Worm (Caenorhabditis elegans): ENCODE data around the gene mct-6.
A peak's percentile ranks its signal among the peaks of the same experiment; 100 is the strongest.

mct-6 gene

ce11 chrX:16772112-16772731 lies 1.9 kb upstream of the mct-6 start:
- TF ChIP-seq sea-1 (GFP tag; conservative IDR thresholded peaks at IDR 0.05): no peak
- no peak for TF ChIP-seq B0310.2 (tag; optimal IDR thresholded peaks at IDR 0.05)
- TF ChIP-seq tra-4 (tag; optimal IDR thresholded peaks at IDR 0.05): no peak
- TF ChIP-seq hmg-4 (GFP tag; optimal IDR thresholded peaks at IDR 0.05): no peak
- no peak for TF ChIP-seq tbx-37 (GFP tag; conservative IDR thresholded peaks at IDR 0.05)
- no peak for TF ChIP-seq ceh-13 (GFP tag; optimal IDR thresholded peaks at IDR 0.05)
- no peak for TF ChIP-seq ama-1 (optimal IDR thresholded peaks at IDR 0.05)

DNA sequence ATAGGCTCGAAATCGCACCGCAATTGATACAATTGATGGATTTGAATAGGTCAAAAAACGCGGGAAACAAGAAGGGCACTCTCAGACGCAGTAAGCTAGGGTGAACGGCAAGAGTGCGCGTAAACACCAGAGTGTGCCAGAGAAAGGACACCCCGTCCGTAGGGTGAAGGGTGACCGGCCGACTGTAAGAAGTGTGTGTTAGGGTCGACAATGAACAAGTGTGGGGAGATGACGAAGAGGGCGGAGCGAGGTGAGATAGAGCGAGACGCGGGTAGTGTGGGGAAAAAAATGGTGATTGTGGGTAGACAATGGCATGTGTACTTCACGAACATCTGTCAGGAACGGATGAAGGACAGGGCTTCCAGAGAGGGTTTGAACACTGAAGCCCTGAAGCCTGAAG lies 621 bp upstream of the mct-6 start:
- TF ChIP-seq aly-1 (tag; optimal IDR thresholded peaks at IDR 0.05): peak; percentile 22
- peak; percentile 66 for TF ChIP-seq hmg-4 (GFP tag; optimal IDR thresholded peaks at IDR 0.05)
- no peak for TF ChIP-seq F13C5.2 (tag; optimal IDR thresholded peaks at IDR 0.05)

DNA sequence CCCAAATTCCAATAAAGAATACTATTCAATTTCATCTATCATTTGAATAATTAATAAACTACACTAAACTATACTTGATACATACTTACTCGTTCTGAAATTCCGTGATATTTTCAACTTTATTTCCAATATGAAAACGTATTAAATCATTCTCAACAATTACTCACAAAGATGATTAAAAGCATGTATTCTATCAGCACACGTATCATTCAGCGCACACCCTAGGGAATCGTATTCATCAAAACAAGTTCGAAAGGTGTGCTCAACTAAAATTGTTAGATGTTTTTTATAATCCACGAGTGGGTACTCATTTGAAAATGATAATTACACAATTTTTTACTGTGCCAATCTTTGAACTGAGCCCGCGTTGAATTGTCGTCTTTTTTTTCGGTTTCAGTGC lies 7.8 kb downstream of the mct-6 start, which contains the start of gene C10E2.1:
Gene C10E2.1 (plus strand): TSS at position 301 of the 400 bp plus-strand sequence.
- TF ChIP-seq ceh-36 (tag; optimal IDR thresholded peaks at IDR 0.05): no peak
- TF ChIP-seq ceh-13 (GFP tag; optimal IDR thresholded peaks at IDR 0.05): no peak
- TF ChIP-seq hnd-1 (tag; optimal IDR thresholded peaks at IDR 0.05): no peak
- no peak for TF ChIP-seq ets-7 (tag; optimal IDR thresholded peaks at IDR 0.05)
- no peak for TF ChIP-seq F13C5.2 (tag; optimal IDR thresholded peaks at IDR 0.05)
- TF ChIP-seq aly-1 (tag; optimal IDR thresholded peaks at IDR 0.05): no peak

ce11 chrX:16754474-16754873 lies 15.8 kb downstream of the mct-6 start, which contains the start of gene C10E2.5:
C10E2.5 (minus strand) TSS chrX:16754574.
- TF ChIP-seq flt-1 (GFP tag; IDR thresholded peaks at IDR 0.05) (no peak), hnd-1 (tag; optimal IDR thresholded peaks at IDR 0.05) (no peak), ama-1 (optimal IDR thresholded peaks at IDR 0.05) (no peak), tra-4 (tag; optimal IDR thresholded peaks at IDR 0.05) (no peak), ceh-36 (tag; optimal IDR thresholded peaks at IDR 0.05) (no peak), ets-7 (tag; optimal IDR thresholded peaks at IDR 0.05) (no peak), sea-1 (GFP tag; conservative IDR thresholded peaks at IDR 0.05) (no peak)

DNA sequence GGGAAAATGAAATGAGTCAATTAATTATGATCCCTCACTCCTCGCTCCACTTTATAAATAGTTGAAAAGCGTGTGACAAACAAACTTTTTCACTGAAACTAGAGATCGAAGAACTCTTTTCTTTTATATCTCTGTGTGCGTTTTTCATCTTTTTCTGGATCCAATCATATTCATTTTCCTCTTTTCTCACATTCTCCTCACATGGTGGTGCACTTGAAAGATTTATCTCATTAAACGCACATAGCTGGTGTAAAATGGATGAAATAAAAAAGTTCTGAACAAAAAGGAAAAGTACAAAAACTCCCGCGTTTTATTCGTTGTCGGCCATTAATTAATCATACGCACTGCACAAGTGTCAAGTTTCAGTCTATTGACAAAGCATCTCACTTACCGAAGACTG lies 18.1 kb downstream of the mct-6 start:
- TF ChIP-seq pes-1 (GFP tag; IDR thresholded peaks at IDR 0.05) (no peak), ceh-13 (GFP tag; optimal IDR thresholded peaks at IDR 0.05) (no peak), hmg-4 (GFP tag; optimal IDR thresholded peaks at IDR 0.05) (no peak), F13C5.2 (tag; optimal IDR thresholded peaks at IDR 0.05) (no peak), hnd-1 (tag; optimal IDR thresholded peaks at IDR 0.05) (no peak), B0310.2 (tag; optimal IDR thresholded peaks at IDR 0.05) (no peak), tra-4 (tag; optimal IDR thresholded peaks at IDR 0.05) (no peak), ceh-36 (tag; optimal IDR thresholded peaks at IDR 0.05) (no peak), tbx-37 (GFP tag; conservative IDR thresholded peaks at IDR 0.05) (no peak), flt-1 (GFP tag; IDR thresholded peaks at IDR 0.05) (no peak), aly-1 (tag; optimal IDR thresholded peaks at IDR 0.05) (no peak)

ce11 chrX:16744940-16745339 lies 25.4 kb downstream of the mct-6 start, which contains the start of gene C10E2.2:
C10E2.2 (plus strand) TSS chrX:16745240.
- TF ChIP-seq hnd-1 (tag; optimal IDR thresholded peaks at IDR 0.05): no peak
- no peak for TF ChIP-seq ceh-13 (GFP tag; optimal IDR thresholded peaks at IDR 0.05)
- no peak for TF ChIP-seq hmg-4 (GFP tag; optimal IDR thresholded peaks at IDR 0.05)
- no peak for TF ChIP-seq scrt-1 (GFP tag; IDR thresholded peaks at IDR 0.05)
- TF ChIP-seq hmbx-1 (tag; optimal IDR thresholded peaks at IDR 0.05): no peak
- no peak for TF ChIP-seq tbx-37 (GFP tag; conservative IDR thresholded peaks at IDR 0.05)
- no peak for TF ChIP-seq sea-1 (GFP tag; conservative IDR thresholded peaks at IDR 0.05)
- no peak for TF ChIP-seq tbx-11 (GFP tag; IDR thresholded peaks at IDR 0.05)
- TF ChIP-seq ama-1 (optimal IDR thresholded peaks at IDR 0.05): no peak
- TF ChIP-seq ets-7 (tag; optimal IDR thresholded peaks at IDR 0.05): no peak
- TF ChIP-seq ceh-36 (tag; optimal IDR thresholded peaks at IDR 0.05): no peak
- TF ChIP-seq tra-4 (tag; optimal IDR thresholded peaks at IDR 0.05): no peak
- no peak for TF ChIP-seq flt-1 (GFP tag; IDR thresholded peaks at IDR 0.05)

- TF ChIP-seq tbx-11 (GFP tag; IDR thresholded peaks at IDR 0.05): no peak
- no peak for TF ChIP-seq pes-1 (GFP tag; IDR thresholded peaks at IDR 0.05)
Measured at ce11 chrX:16737478-16737877, 32.8 kb downstream of the mct-6 start.

DNA sequence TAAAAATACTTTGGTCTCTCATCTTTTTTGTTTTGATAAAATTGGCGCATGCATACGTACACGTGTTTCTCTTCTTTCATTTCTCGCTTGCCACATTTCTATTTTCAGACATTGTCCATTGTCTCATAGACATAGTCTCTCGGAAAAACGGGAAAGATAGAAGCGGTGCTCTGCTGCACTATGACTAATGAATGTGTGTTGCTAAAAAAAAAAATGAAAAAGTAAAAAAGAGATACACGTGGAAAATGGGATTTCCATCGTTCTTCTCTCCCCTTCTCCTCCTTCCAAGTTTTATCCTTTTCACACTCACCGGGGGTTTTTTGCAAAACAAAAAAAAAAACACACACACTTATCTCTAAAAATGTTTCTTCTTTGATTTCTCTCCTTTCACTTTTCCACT lies 35.3 kb downstream of the mct-6 start:
- no peak for TF ChIP-seq aly-1 (tag; optimal IDR thresholded peaks at IDR 0.05)

DNA sequence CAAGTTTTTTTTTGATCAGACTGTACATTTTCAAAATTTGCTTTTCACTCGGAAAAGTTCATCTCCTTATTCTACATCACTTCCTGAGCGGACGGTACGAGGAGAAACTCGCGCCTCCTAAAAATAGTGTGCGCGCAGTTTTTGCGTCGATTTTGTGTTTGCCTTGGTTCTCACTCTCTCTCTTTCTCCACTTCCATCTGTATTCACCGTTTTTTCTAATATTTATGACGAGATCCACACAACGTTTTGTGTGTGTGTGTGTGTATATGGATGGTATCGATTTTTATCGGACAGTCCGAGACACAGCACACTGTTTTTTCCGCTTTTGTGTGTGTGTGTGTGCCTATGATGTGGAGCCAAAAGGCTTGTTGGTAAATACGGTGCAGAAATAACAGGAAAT lies 36.9 kb downstream of the mct-6 start:
- no peak for TF ChIP-seq tbx-37 (GFP tag; conservative IDR thresholded peaks at IDR 0.05)
- TF ChIP-seq ceh-36 (tag; optimal IDR thresholded peaks at IDR 0.05): no peak
- TF ChIP-seq ets-7 (tag; optimal IDR thresholded peaks at IDR 0.05): no peak
- TF ChIP-seq pes-1 (GFP tag; IDR thresholded peaks at IDR 0.05): no peak
- TF ChIP-seq scrt-1 (GFP tag; IDR thresholded peaks at IDR 0.05): no peak
- no peak for TF ChIP-seq ama-1 (optimal IDR thresholded peaks at IDR 0.05)
- TF ChIP-seq B0310.2 (tag; optimal IDR thresholded peaks at IDR 0.05): no peak
- no peak for TF ChIP-seq tbx-11 (GFP tag; IDR thresholded peaks at IDR 0.05)
- no peak for TF ChIP-seq sea-1 (GFP tag; conservative IDR thresholded peaks at IDR 0.05)
- TF ChIP-seq F13C5.2 (tag; optimal IDR thresholded peaks at IDR 0.05): no peak
- no peak for TF ChIP-seq tra-4 (tag; optimal IDR thresholded peaks at IDR 0.05)
- no peak for TF ChIP-seq flt-1 (GFP tag; IDR thresholded peaks at IDR 0.05)
- no peak for TF ChIP-seq hmbx-1 (tag; optimal IDR thresholded peaks at IDR 0.05)
- no peak for TF ChIP-seq aly-1 (tag; optimal IDR thresholded peaks at IDR 0.05)
- no peak for TF ChIP-seq hmg-4 (GFP tag; optimal IDR thresholded peaks at IDR 0.05)
- TF ChIP-seq hnd-1 (tag; optimal IDR thresholded peaks at IDR 0.05): no peak
- TF ChIP-seq ceh-13 (GFP tag; optimal IDR thresholded peaks at IDR 0.05): no peak
